Worm (Caenorhabditis elegans): ENCODE measurements around the gene Y43F4A.4.

Gene Y43F4A.4

DNA sequence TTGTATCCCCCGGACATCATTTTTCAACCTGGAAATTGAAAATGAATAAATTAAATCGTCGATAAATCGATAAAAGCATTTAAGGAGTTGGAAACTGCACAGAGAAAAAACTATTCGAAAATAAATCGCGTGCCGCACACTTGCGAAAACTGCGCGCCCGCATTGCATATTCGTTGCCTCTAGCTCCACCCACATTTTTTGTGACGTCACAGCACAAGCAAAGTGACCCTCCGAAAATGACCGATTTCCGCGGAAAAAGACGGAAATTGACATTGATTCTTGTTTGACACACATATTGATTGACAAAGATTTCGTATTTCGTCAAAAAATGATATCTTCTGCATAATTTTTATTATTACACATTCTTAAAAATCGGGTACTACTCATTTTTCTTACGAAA is 23.5 kb downstream of the Y43F4A.4 start, which contains the start of gene cpf-2:
Gene cpf-2 (minus strand): TSS at position 28 of the 400 bp plus-strand sequence.
- no peak for TF ChIP-seq flh-1 (GFP tag; optimal IDR thresholded peaks at IDR 0.05)
- peak; percentile 63 for TF ChIP-seq lin-13 (tag; optimal IDR thresholded peaks at IDR 0.05)
- TF ChIP-seq unc-62 (GFP tag; optimal IDR thresholded peaks at IDR 0.05): no peak
- TF ChIP-seq M03D4.4 (tag; optimal IDR thresholded peaks at IDR 0.05): peak; percentile 58
- peak; percentile 83 for TF ChIP-seq sptf-1 (tag; optimal IDR thresholded peaks at IDR 0.05)
- TF ChIP-seq elt-1 (tag; optimal IDR thresholded peaks at IDR 0.05; ENCODE audit: borderline replicate concordance, insufficient read depth): no peak
- no peak for TF ChIP-seq elt-3 (tag; optimal IDR thresholded peaks at IDR 0.05)
- TF ChIP-seq snpc-4 (tag; optimal IDR thresholded peaks at IDR 0.05): no peak
- TF ChIP-seq sem-2 (GFP tag; optimal IDR thresholded peaks at IDR 0.05): peak; percentile 42
- TF ChIP-seq pha-4 (tag; optimal IDR thresholded peaks at IDR 0.05): peak; percentile 54
- no peak for TF ChIP-seq tbx-8 (GFP tag; optimal IDR thresholded peaks at IDR 0.05)
- no peak for TF ChIP-seq nhr-76 (tag; optimal IDR thresholded peaks at IDR 0.05)
- TF ChIP-seq cnd-1 (tag; optimal IDR thresholded peaks at IDR 0.05): peak; percentile 55
- peak; percentile 80 for TF ChIP-seq zip-8 (tag; optimal IDR thresholded peaks at IDR 0.05)
- TF ChIP-seq nhr-28 (tag; optimal IDR thresholded peaks at IDR 0.05): no peak
- TF ChIP-seq hlh-1 (tag; optimal IDR thresholded peaks at IDR 0.05): peak; percentile 36
- peak; percentile 46 for TF ChIP-seq unc-120 (tag; optimal IDR thresholded peaks at IDR 0.05; ENCODE audit: poor library complexity, severe bottlenecking)
- peak; percentile 55 for TF ChIP-seq bed-3 (GFP tag; optimal IDR thresholded peaks at IDR 0.05)
- peak; percentile 60 for TF ChIP-seq lsy-2 (tag; optimal IDR thresholded peaks at IDR 0.05)
- TF ChIP-seq nhr-12 (tag; optimal IDR thresholded peaks at IDR 0.05): peak; percentile 64
- TF ChIP-seq drap-1 (GFP tag; optimal IDR thresholded peaks at IDR 0.05): peak; percentile 77
- TF ChIP-seq nhr-237 (tag; optimal IDR thresholded peaks at IDR 0.05): peak; percentile 39
- peak; percentile 26 for TF ChIP-seq lin-32 (GFP tag; optimal IDR thresholded peaks at IDR 0.05)
- peak; percentile 58 for TF ChIP-seq mep-1 (tag; optimal IDR thresholded peaks at IDR 0.05)
- peak; percentile 31 for TF ChIP-seq ceh-39 (tag; optimal IDR thresholded peaks at IDR 0.05)
- no peak for TF ChIP-seq ceh-83 (GFP tag; optimal IDR thresholded peaks at IDR 0.05)
- no peak for TF ChIP-seq mab-5 (tag; optimal IDR thresholded peaks at IDR 0.05)
- peak; percentile 53 for TF ChIP-seq ztf-11 (tag; optimal IDR thresholded peaks at IDR 0.05)
- no peak for TF ChIP-seq unc-39 (tag; optimal IDR thresholded peaks at IDR 0.05)
- TF ChIP-seq nhr-2 (tag; optimal IDR thresholded peaks at IDR 0.05): peak; percentile 29
- peak; percentile 34 for TF ChIP-seq ces-1 (GFP tag; optimal IDR thresholded peaks at IDR 0.05)
- TF ChIP-seq mls-2 (tag; optimal IDR thresholded peaks at IDR 0.05): peak; percentile 79
- TF ChIP-seq ceh-43 (GFP tag; optimal IDR thresholded peaks at IDR 0.05): peak; percentile 43
- TF ChIP-seq blmp-1 (tag; optimal IDR thresholded peaks at IDR 0.05): no peak
- peak; percentile 50 for TF ChIP-seq ham-2 (GFP tag; optimal IDR thresholded peaks at IDR 0.05)

DNA sequence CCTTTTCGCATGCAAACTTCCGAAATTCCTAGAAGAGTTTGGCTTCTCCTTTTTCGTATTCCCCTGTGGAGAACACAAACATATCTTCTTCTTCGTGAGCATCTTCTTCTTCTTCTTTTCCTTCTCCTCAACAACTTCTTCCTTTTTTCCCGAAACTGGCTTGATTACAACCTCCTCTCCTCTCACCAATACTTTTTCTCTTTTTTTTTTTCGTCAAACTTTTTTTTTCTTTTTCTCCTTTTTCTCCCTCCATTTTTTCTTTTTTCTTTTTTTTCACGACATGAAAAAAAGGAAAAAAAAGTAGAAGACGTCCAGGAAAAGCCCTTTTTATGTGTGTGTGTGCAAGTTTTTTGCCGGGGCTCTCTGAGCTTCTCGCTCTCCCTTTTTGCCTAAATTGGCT is 25.5 kb downstream of the Y43F4A.4 start:
- TF ChIP-seq ces-1 (GFP tag; optimal IDR thresholded peaks at IDR 0.05): peak; percentile 35
- no peak for TF ChIP-seq ceh-83 (GFP tag; optimal IDR thresholded peaks at IDR 0.05)

DNA sequence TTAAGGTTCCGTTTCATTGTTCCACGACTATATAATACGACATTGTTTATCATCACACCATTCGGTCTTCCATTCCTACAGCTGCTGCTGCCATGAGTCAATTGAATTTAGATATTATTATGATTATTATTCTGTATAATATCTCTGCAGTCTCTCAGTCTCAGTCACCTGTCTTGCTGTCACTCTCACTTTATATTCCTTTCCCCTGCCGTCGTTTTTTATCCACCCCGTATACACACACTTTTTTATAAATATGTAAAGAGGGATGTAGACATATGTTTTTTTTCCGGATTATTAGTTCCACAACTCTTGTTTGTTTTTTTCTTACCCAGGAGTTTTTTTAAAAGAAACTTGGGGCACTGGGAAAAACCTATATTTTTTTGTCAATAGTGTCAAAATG is 26.8 kb downstream of the Y43F4A.4 start:
- TF ChIP-seq mab-5 (tag; optimal IDR thresholded peaks at IDR 0.05) (no peak), blmp-1 (tag; optimal IDR thresholded peaks at IDR 0.05) (no peak), nhr-2 (tag; optimal IDR thresholded peaks at IDR 0.05) (no peak), lin-13 (tag; optimal IDR thresholded peaks at IDR 0.05) (no peak), flh-1 (GFP tag; optimal IDR thresholded peaks at IDR 0.05) (no peak), unc-62 (GFP tag; optimal IDR thresholded peaks at IDR 0.05) (no peak), unc-39 (tag; optimal IDR thresholded peaks at IDR 0.05) (no peak), nhr-12 (tag; optimal IDR thresholded peaks at IDR 0.05) (no peak), snpc-4 (tag; optimal IDR thresholded peaks at IDR 0.05) (no peak), nhr-76 (tag; optimal IDR thresholded peaks at IDR 0.05) (no peak), ztf-11 (tag; optimal IDR thresholded peaks at IDR 0.05) (no peak), cnd-1 (tag; optimal IDR thresholded peaks at IDR 0.05) (no peak)

DNA sequence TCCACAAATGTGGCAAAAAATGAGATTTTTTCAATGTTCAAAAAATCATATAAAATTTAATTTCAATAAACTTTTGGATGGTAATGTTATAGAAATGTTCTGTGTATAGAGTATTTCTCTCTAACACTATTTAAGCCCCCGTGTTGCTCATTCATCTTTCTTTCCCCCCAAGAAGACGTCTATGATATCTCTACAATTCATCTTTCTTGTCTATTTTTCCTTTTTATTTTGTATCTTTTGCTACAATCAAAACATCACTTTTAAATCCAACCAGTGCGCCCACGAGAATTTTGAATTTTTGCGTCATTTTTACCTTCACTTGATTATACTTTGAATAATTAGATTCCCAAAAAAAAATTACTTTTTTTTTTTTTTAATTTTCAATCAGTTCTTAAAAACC is 27.4 kb downstream of the Y43F4A.4 start:
- TF ChIP-seq mep-1 (tag; optimal IDR thresholded peaks at IDR 0.05): no peak
- no peak for TF ChIP-seq drap-1 (GFP tag; optimal IDR thresholded peaks at IDR 0.05)
- no peak for TF ChIP-seq nhr-28 (tag; optimal IDR thresholded peaks at IDR 0.05)

All from whole organism, mixed stage, embryonic.